Worm (Caenorhabditis elegans): ENCODE measurements around the gene sul-2.

sul-2 gene

DNA sequence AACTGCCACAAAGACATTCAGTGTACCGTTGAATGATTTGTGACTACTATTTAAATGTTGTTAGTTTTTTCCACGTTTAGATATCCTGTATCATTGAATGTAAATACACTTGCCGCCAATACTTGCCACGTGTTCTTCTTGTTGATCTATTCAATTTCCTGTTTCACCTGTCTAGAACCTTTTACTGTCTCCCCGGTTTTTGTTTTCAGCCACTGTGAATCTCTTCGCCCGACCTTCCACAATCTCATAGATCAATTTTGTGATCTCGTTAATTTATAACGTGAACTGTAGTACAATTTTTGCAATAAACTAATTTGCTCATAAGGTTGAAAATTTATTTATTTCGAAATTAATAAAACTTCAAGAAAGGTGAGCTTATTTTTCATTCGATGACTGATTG, 12.2 kb upstream of the sul-2 start, which contains the start of gene D1014.13:
D1014.13 (plus strand) TSS at position 301 of the 400 bp plus-strand sequence.
- TF ChIP-seq dao-5 (tag; optimal IDR thresholded peaks at IDR 0.05) (no peak), him-1 (tag; optimal IDR thresholded peaks at IDR 0.05) (no peak), W03F9.2 (tag; optimal IDR thresholded peaks at IDR 0.05) (no peak)

DNA sequence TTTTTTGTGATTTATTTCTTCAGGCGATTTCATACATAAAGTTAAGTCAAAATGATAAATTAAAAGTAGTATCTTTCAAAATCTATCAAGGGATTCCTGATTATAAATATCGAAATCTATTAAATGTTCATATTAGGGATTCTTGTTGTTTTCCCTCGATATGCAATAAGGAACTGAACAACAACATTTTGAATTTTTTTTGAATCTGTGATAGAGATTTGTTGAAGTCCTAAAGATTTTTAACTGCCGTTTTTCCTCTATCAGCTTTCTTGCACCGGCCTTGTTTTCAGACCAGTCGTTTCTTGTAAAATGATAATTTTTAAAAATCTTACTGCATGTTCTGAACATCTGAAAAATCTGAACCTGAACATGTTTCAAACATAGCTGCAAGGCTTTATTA, 1.8 kb upstream of the sul-2 start:
- TF ChIP-seq him-1 (tag; optimal IDR thresholded peaks at IDR 0.05): no peak
- TF ChIP-seq dao-5 (tag; optimal IDR thresholded peaks at IDR 0.05): no peak
- no peak for TF ChIP-seq W03F9.2 (tag; optimal IDR thresholded peaks at IDR 0.05)

DNA sequence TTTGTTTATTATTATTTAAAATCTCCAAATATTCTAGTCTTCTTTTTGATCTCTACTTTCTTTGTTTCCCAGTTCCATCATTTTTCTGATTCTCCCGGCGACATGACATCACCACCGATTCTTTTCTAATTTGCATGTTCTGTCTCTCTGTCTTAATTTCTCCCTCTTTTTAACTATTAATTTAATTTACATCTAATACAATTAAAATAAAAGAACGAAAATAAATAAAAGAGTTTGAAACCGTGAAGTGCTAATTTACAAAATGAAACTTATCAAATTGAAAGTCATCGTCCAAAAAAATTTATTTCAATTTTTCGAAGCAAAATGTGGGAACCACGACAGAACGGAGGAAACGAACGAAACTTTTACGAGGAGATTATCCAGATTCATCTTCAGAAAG, 2.1 kb downstream of the sul-2 start, which contains the start of gene F20D6.6:
F20D6.6 (plus strand) TSS at position 301 of the 400 bp plus-strand sequence.
- no peak for TF ChIP-seq him-1 (tag; optimal IDR thresholded peaks at IDR 0.05)
- no peak for TF ChIP-seq W03F9.2 (tag; optimal IDR thresholded peaks at IDR 0.05)
- no peak for TF ChIP-seq dao-5 (tag; optimal IDR thresholded peaks at IDR 0.05)

DNA sequence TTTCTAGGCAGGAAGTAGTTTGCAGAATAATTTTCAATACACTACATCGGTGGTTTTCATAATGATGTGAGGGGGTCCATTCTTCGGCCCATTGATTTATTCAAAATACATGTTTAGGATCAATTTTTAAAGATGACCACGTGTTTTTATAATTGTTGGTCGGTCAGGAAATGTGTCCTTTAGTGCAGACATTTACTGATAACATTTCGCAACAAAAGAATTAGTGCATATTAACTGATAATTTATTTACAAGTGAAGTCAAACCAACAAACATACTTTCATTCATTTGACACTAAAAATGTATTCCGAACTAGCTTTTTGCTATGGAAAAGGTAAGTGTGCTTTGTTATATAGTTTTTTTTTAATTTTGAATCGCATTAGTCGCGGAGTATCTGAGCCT, 4.2 kb downstream of the sul-2 start, which contains the start of gene F20D6.5:
F20D6.5 (plus strand) TSS at position 259 of the 400 bp plus-strand sequence.
- TF ChIP-seq him-1 (tag; optimal IDR thresholded peaks at IDR 0.05) (no peak), dao-5 (tag; optimal IDR thresholded peaks at IDR 0.05) (no peak), W03F9.2 (tag; optimal IDR thresholded peaks at IDR 0.05) (no peak)

DNA sequence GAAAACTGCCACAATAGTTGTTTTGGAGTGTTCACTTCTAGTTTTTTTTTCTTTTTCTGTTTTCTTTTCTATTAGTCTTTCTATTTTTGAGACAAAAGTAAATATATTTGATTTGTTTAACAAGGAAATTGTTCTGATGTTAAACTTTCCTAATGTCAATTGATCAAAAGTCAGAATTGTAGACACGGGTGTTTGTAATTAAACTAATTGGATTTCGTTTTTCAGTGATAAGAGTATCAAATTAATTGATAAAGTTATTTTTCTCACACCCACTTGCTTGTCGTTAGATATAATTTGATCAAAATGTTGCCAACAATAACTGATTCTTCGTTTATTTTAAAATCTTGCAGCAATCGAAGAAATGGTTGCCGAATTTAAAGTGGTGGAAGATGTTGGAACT, 5.7 kb downstream of the sul-2 start:
- TF ChIP-seq dao-5 (tag; optimal IDR thresholded peaks at IDR 0.05): no peak
- TF ChIP-seq W03F9.2 (tag; optimal IDR thresholded peaks at IDR 0.05): no peak
- no peak for TF ChIP-seq him-1 (tag; optimal IDR thresholded peaks at IDR 0.05)

DNA sequence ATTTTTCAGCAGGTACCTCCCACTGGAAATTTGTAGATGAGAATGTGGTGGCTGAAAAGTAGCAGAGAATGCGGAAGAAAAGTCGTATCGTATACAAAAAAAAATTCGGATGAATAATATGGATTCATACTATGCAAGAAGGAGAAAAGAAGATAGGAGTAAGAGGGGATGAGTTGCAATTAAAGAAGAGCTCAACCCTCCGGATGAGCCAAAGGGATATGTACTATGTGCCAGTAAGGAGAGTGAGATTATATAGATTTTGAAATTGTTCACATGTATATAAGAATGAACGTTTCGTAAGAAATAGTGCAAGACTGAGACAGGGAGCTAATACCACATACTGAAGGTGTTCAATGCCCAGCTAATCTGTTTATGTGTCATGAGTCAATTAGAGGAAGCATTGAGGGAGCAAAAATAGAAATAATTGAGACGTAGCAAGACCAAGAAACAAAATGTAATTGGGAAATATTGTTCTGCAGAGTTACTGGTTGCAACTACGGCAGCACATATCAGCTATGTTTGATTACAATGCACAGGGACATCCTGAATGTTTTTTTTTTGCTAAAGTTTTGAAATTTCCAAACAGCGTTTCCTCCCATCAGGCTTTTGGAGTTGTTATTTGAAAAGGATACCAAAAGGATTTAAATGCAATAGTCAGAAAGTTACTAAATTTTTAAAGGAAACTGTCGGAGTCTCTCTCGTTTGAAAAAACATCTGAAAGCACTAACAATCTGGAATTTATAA, 10.8 kb downstream of the sul-2 start, which contains the start of gene F20D6.8:
F20D6.8 (minus strand) TSS at position 51 of the 744 bp plus-strand sequence.
- TF ChIP-seq him-1 (tag; optimal IDR thresholded peaks at IDR 0.05): no peak
- no peak for TF ChIP-seq W03F9.2 (tag; optimal IDR thresholded peaks at IDR 0.05)
- TF ChIP-seq dao-5 (tag; optimal IDR thresholded peaks at IDR 0.05): no peak

DNA sequence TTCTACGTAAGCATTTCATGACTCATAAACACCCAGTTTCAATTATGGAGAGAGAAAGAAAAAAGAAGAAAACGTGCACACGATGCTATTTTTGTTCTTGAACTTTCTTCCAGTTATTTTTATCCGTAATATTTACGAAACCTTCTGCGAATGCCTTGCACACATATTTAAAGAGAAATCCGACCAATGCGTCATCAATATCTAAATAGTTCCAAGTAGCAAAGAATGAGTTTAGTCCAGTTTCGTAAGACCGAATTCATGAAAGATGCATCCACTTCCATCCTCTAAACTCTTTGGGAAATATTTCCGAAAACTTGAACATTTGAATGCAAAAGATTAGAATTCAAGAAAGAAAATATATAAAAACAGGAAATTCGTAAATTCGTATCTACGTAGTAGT, 11.6 kb downstream of the sul-2 start:
- TF ChIP-seq dao-5 (tag; optimal IDR thresholded peaks at IDR 0.05) (no peak), W03F9.2 (tag; optimal IDR thresholded peaks at IDR 0.05) (no peak), him-1 (tag; optimal IDR thresholded peaks at IDR 0.05) (no peak)

DNA sequence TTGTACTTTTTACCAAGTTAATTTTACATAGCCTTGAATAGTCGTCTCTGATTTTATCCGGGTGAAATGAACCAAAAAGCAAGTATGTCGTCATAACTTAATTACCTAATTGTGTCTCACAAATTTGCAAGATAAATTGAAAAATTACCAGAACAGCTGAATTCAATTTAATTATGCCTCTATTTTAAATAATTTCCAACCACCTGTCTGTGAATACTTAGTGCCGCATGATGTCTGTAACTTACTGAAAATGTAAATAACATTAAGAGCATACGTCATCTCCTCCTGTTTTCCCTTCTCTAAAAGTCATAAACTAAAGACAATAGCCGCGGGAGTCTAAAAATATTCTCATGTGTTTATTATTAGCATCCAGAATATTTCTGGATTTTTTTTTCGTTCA, 12.8 kb downstream of the sul-2 start:
- TF ChIP-seq him-1 (tag; optimal IDR thresholded peaks at IDR 0.05) (no peak), W03F9.2 (tag; optimal IDR thresholded peaks at IDR 0.05) (no peak), dao-5 (tag; optimal IDR thresholded peaks at IDR 0.05) (no peak)

DNA sequence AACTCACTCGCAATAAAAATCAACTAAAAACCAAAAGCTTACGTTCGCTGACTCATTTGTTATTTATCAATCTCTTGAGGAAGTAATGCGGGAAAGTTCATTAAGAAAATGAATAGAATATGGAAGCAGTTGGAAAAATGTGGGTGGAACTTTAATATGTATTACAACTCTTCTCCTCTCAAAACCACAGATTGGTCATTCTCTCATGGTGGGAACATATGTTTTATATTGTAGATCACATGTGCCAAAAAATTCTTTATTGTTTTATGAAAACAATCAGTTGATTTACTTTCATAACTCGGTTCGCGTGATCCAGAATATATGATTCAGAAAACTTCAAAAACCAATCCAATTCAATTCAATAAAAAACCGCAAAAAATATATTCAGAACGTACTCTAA, 14.1 kb downstream of the sul-2 start:
- TF ChIP-seq W03F9.2 (tag; optimal IDR thresholded peaks at IDR 0.05): no peak

DNA sequence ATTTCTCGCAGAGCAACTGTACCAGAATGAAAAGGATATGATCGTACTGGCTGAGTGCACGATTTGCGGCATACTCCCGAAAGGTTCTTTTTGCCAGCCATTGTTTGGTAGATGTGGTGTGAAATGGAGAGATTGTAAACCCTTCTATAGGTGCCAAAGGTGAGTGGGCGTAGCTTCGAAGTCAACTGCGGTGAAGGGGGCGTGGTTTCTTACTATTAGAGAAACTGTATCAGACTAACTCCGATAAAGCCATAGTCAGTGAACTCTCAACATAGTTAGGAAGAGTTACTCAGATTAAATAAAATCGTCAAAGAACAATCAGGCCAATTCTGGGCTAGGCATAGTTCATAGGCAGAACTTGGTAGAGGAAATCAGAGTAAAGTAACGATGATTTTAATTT, 19.8 kb downstream of the sul-2 start, which contains the start of gene F20D6.9:
F20D6.9 (minus strand) TSS at position 101 of the 400 bp plus-strand sequence.
- TF ChIP-seq dao-5 (tag; optimal IDR thresholded peaks at IDR 0.05) (no peak), him-1 (tag; optimal IDR thresholded peaks at IDR 0.05) (no peak), W03F9.2 (tag; optimal IDR thresholded peaks at IDR 0.05) (no peak)

DNA sequence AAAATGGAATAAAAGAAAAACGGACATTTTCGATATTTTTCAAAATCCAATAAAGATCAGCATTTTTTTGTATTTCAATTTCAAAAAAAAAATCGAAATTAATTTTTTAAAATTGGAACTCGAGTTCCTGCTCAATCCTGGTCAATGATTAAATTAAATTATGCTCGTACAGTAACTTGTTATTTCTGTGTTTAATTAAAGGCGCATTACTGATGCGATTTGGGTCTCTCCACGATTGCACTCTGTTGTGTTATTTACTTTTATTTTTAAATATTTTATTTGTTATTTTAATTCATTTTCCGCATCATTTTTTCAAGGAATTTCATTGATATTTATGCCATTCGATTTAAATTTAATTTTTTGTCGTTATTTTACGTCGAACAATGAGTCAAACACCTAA, 20.7 kb downstream of the sul-2 start:
- TF ChIP-seq him-1 (tag; optimal IDR thresholded peaks at IDR 0.05): no peak
- TF ChIP-seq W03F9.2 (tag; optimal IDR thresholded peaks at IDR 0.05): no peak
- TF ChIP-seq dao-5 (tag; optimal IDR thresholded peaks at IDR 0.05): no peak

DNA sequence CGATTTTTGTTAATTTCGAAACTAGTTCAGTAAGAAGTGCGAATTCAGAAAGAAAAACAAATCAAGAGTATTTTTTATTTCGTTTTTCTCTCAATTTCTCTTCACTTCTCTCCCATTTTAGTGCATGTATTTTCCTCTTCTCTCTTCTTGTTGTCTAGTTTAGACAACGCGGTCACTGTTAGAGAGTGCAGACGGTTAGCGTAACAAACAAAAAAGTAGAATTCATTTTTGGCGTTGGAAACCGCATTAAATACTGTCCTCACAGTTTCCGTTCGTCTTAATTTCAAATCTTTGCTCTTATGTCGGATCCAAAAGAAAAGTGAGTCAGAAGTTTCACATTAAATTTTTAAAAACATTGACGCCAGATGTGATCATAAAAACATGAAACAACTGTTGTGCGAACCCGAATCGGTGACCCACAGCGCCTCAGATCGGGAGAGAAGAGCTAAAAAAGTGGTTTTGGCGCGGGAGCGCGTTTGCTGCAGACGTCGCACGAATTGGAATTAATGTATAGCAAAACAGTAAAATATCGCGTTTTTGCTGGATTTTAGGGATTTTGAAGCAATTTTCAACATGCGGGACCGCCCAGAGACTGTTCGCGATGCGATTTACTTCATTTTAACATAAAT, 21.5 kb downstream of the sul-2 start, which contains the start of gene srp-7:
srp-7 (plus strand) TSS at position 213 of the 629 bp plus-strand sequence.
- TF ChIP-seq W03F9.2 (tag; optimal IDR thresholded peaks at IDR 0.05): no peak
- TF ChIP-seq him-1 (tag; optimal IDR thresholded peaks at IDR 0.05): no peak
- TF ChIP-seq dao-5 (tag; optimal IDR thresholded peaks at IDR 0.05): no peak

DNA sequence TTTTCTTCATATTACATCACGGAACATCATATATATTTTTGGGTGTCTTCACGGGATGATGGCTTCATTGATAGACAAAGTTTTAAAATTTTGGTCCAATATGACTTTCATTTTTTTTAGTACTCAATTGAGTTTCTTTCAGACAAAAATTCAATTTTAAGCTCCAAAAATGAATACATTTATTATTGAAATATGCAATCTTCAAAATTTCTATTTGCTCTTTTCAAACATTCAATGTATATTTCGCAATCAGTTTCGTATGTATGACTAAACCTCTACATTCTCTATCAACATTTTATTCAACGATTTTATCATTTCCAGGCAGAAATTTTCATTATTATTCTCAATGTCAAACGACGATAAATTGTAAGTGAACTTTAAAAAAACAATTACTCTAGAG, 25.8 kb downstream of the sul-2 start, which contains the start of gene srp-8:
srp-8 (plus strand) TSS at position 301 of the 400 bp plus-strand sequence.
- TF ChIP-seq W03F9.2 (tag; optimal IDR thresholded peaks at IDR 0.05) (no peak), him-1 (tag; optimal IDR thresholded peaks at IDR 0.05) (no peak), dao-5 (tag; optimal IDR thresholded peaks at IDR 0.05) (no peak)

DNA sequence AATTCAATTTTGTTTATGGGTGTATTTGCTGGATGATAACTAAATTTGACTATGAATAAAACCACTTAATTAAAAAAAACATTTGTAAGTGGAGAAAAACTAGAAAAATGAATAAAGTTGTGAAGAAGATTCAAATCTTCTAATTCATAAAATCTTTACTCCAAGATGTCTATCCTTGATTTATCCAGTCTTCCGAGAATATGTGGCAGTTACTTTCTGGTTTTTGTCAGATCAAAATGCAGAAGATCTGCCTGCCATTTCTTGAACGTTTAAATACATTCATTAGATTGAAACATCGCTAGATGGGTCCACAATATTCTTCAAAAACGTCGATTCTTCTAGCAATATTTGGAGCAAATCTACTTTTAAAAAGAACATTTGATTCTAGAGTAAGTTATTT, 28.2 kb downstream of the sul-2 start, which contains the start of gene F20D6.2:
F20D6.2 (plus strand) TSS at position 301 of the 400 bp plus-strand sequence.
- TF ChIP-seq W03F9.2 (tag; optimal IDR thresholded peaks at IDR 0.05): no peak
- TF ChIP-seq him-1 (tag; optimal IDR thresholded peaks at IDR 0.05): no peak
- TF ChIP-seq dao-5 (tag; optimal IDR thresholded peaks at IDR 0.05): no peak
